Fruit fly (Drosophila melanogaster) whole organism, embryonic: ENCODE data around the gene APC4.

Experiments used
- Atf6 ChIP-seq: fragments of 200-800 bp; sonication (Bioruptor generic); IDR thresholded peaks from 2 replicates; pipeline ENCODE4 v1.3.6; 2022; ENCODE audit warnings: missing biosample characterization, missing genetic modification characterization
- Blimp-1 ChIP-seq: fragments of 200-800 bp; sonication (Bioruptor generic); optimal IDR thresholded peaks from 3 replicates; lab custom pipeline; 2018; ENCODE audit warnings: missing biosample characterization, missing genetic modification characterization, mild to moderate bottlenecking, moderate library complexity, missing genetic modification reagents
- CG10979 ChIP-seq: fragments of 200-800 bp; sonication (Bioruptor generic); optimal IDR thresholded peaks from 2 replicates; lab custom pipeline; 2018; ENCODE audit warnings: missing biosample characterization, mild to moderate bottlenecking, missing genetic modification characterization, moderate library complexity
- CG11723 ChIP-seq: fragments of 200-800 bp; sonication (Bioruptor generic); optimal IDR thresholded peaks from 2 replicates; lab custom pipeline; 2017; ENCODE audit warnings: missing biosample characterization, mild to moderate bottlenecking, missing genetic modification characterization
- CG12299 ChIP-seq: fragments of 200-800 bp; sonication (Bioruptor generic); optimal IDR thresholded peaks from 2 replicates; lab custom pipeline; 2018; ENCODE audit warnings: missing biosample characterization, mild to moderate bottlenecking, missing genetic modification characterization
- CG14965 ChIP-seq: fragments of 200-800 bp; sonication (Bioruptor generic); optimal IDR thresholded peaks from 2 replicates; lab custom pipeline; 2016; ENCODE audit warnings: missing biosample characterization, missing genetic modification characterization, borderline replicate concordance
- CG1529 ChIP-seq: fragments of 200-800 bp; sonication (Bioruptor generic); optimal IDR thresholded peaks from 3 replicates; lab custom pipeline; 2018; ENCODE audit warnings: missing biosample characterization, missing genetic modification characterization
- CG17568 ChIP-seq: fragments of 200-800 bp; sonication (Bioruptor generic); optimal IDR thresholded peaks from 2 replicates; lab custom pipeline; 2018; ENCODE audit warnings: missing biosample characterization, mild to moderate bottlenecking, missing genetic modification characterization, moderate library complexity
- CG17829 ChIP-seq: fragments of 200-800 bp; optimal IDR thresholded peaks from 2 replicates; lab custom pipeline; 2019; ENCODE audit warnings: missing biosample characterization, mild to moderate bottlenecking, missing genetic modification characterization, moderate library complexity
- CG3281 ChIP-seq: fragments of 200-800 bp; sonication (Bioruptor generic); optimal IDR thresholded peaks from 3 replicates; lab custom pipeline; 2017; ENCODE audit warnings: missing biosample characterization, mild to moderate bottlenecking, missing genetic modification characterization
- CG34224 ChIP-seq: fragments of 200-800 bp; sonication (Bioruptor generic); IDR thresholded peaks from 3 replicates; pipeline ENCODE4 v1.3.6; 2022; ENCODE audit warnings: missing biosample characterization, missing genetic modification characterization; ENCODE audit not compliant: partially characterized antibody
- CG4424 ChIP-seq: fragments of 200-800 bp; sonication (Bioruptor generic); optimal IDR thresholded peaks from 3 replicates; lab custom pipeline; 2016; ENCODE audit warnings: missing biosample characterization, missing genetic modification characterization
- CG5953 ChIP-seq: fragments of 200-800 bp; sonication (Bioruptor generic); IDR thresholded peaks from 2 replicates; pipeline ENCODE4 v1.3.6; 2022; ENCODE audit warnings: missing biosample characterization, missing genetic modification characterization
- CG6175 ChIP-seq: fragments of 200-800 bp; sonication (Bioruptor generic); IDR thresholded peaks from 3 replicates; pipeline ENCODE4 v1.3.6; 2022; ENCODE audit warnings: missing biosample characterization, missing genetic modification characterization
- CG6254 ChIP-seq: fragments of 200-800 bp; sonication (Bioruptor generic); optimal IDR thresholded peaks from 3 replicates; lab custom pipeline; 2017; ENCODE audit warnings: mild to moderate bottlenecking, missing biosample characterization, missing genetic modification reagents, missing genetic modification characterization
- CG6683 ChIP-seq: fragments of 200-800 bp; sonication (Bioruptor generic); optimal IDR thresholded peaks from 2 replicates; lab custom pipeline; 2017; ENCODE audit warnings: missing biosample characterization, mild to moderate bottlenecking, missing genetic modification characterization, missing genetic modification reagents
- CG7556 ChIP-seq: fragments of 200-800 bp; sonication (Bioruptor generic); optimal IDR thresholded peaks from 2 replicates; lab custom pipeline; 2017; ENCODE audit warnings: missing biosample characterization, mild to moderate bottlenecking, missing genetic modification characterization
- CoRest ChIP-seq: fragments of 200-800 bp; sonication (Bioruptor generic); optimal IDR thresholded peaks from 3 replicates; lab custom pipeline; 2018; ENCODE audit warnings: missing biosample characterization, mild to moderate bottlenecking, missing genetic modification characterization, moderate library complexity
- Ets65A ChIP-seq: fragments of 200-800 bp; sonication (Bioruptor generic); peaks from one replicate; lab custom pipeline; 2016; ENCODE audit warnings: missing biosample characterization, missing genetic modification characterization
- GATAe ChIP-seq: fragments of 200-800 bp; sonication (Bioruptor generic); conservative IDR thresholded peaks from 2 replicates; pipeline ENCODE4 v1.3.6; 2022; ENCODE audit warnings: missing biosample characterization, missing genetic modification characterization
- HLH3B ChIP-seq: fragments of 200-800 bp; sonication (Bioruptor generic); IDR thresholded peaks from 2 replicates; pipeline ENCODE4 v1.3.6; 2022; ENCODE audit warnings: missing biosample characterization, missing genetic modification characterization
- HmgD ChIP-seq: fragments of 200-800 bp; sonication (Bioruptor generic); optimal IDR thresholded peaks from 3 replicates; lab custom pipeline; 2016; ENCODE audit warnings: missing biosample characterization, missing genetic modification characterization
- Hr51 ChIP-seq, 2 experiments: fragments of 200-800 bp; sonication (Bioruptor generic); optimal IDR thresholded peaks; 2 replicates in 1 of 2; 3 replicates in 1 of 2; lab custom pipeline; 2016 to 2018; ENCODE audit warnings: missing biosample characterization in 2 of 2, missing genetic modification characterization in 2 of 2, mild to moderate bottlenecking in 1 of 2, moderate library complexity in 1 of 2
- Meics ChIP-seq: fragments of 200-800 bp; sonication (Bioruptor generic); optimal IDR thresholded peaks from 2 replicates; lab custom pipeline; 2017; ENCODE audit warnings: missing biosample characterization, mild to moderate bottlenecking, missing genetic modification characterization
- NC2β ChIP-seq: fragments of 200-800 bp; sonication (Bioruptor generic); optimal IDR thresholded peaks from 2 replicates; lab custom pipeline; 2016; ENCODE audit warnings: missing biosample characterization, missing genetic modification characterization
- Neu2 ChIP-seq: fragments of 200-800 bp; sonication (Bioruptor generic); optimal IDR thresholded peaks from 3 replicates; lab custom pipeline; 2016; ENCODE audit warnings: missing biosample characterization, missing genetic modification characterization, borderline replicate concordance
- Ptx1 ChIP-seq: fragments of 200-800 bp; sonication (Bioruptor generic); IDR thresholded peaks from 2 replicates; pipeline ENCODE4 v1.3.6; 2022; ENCODE audit warnings: missing biosample characterization, missing genetic modification characterization
- Tbp ChIP-seq: fragments of >200 bp; optimal IDR thresholded peaks from 2 replicates; lab custom pipeline; 2018; ENCODE audit warnings: missing biosample characterization, missing genetic modification characterization
- bcd ChIP-seq: fragments of 200-800 bp; sonication (Bioruptor generic); optimal IDR thresholded peaks from 2 replicates; lab custom pipeline; 2017; ENCODE audit warnings: missing biosample characterization, mild to moderate bottlenecking, missing genetic modification characterization
- bowl ChIP-seq: fragments of 200-800 bp; sonication (Bioruptor generic); IDR thresholded peaks from 2 replicates; pipeline ENCODE4 v1.3.6; 2022; ENCODE audit warnings: missing biosample characterization, missing genetic modification characterization
- ci ChIP-seq: fragments of 200-800 bp; sonication (Bioruptor generic); IDR thresholded peaks from 3 replicates; pipeline ENCODE4 v1.3.6; 2022; ENCODE audit warnings: missing biosample characterization, missing genetic modification characterization
- dimm ChIP-seq: fragments of 200-800 bp; sonication (Bioruptor generic); IDR thresholded peaks from 2 replicates; pipeline ENCODE4 v1.3.6; 2022; ENCODE audit warnings: missing biosample characterization, missing genetic modification characterization
- dmrt11E ChIP-seq: fragments of 200-800 bp; sonication (Bioruptor generic); optimal IDR thresholded peaks from 3 replicates; lab custom pipeline; 2018; ENCODE audit warnings: missing biosample characterization, mild to moderate bottlenecking, missing genetic modification characterization, moderate library complexity
- dmrt99B ChIP-seq: fragments of 200-800 bp; sonication (Bioruptor generic); optimal IDR thresholded peaks from 2 replicates; lab custom pipeline; 2018; ENCODE audit warnings: missing biosample characterization, mild to moderate bottlenecking, missing genetic modification characterization, moderate library complexity
- ewg ChIP-seq: fragments of 200-800 bp; sonication (Bioruptor generic); optimal IDR thresholded peaks from 3 replicates; lab custom pipeline; 2017; ENCODE audit warnings: mild to moderate bottlenecking, missing biosample characterization, missing genetic modification reagents, missing genetic modification characterization
- eyg ChIP-seq: fragments of 200-800 bp; sonication (Bioruptor generic); optimal IDR thresholded peaks from 3 replicates; lab custom pipeline; 2016; ENCODE audit warnings: missing biosample characterization, missing genetic modification characterization
- fru ChIP-seq: fragments of >200 bp; optimal IDR thresholded peaks from 2 replicates; lab custom pipeline; 2017
- ham ChIP-seq: fragments of 200-800 bp; sonication (Bioruptor generic); IDR thresholded peaks from 2 replicates; pipeline ENCODE4 v1.3.6; 2022; ENCODE audit warnings: missing biosample characterization, missing genetic modification characterization
- nerfin-1 ChIP-seq: fragments of 200-800 bp; sonication (Bioruptor generic); optimal IDR thresholded peaks from 3 replicates; lab custom pipeline; 2019; ENCODE audit warnings: missing biosample characterization, mild to moderate bottlenecking, missing genetic modification characterization, moderate library complexity
- odd ChIP-seq: fragments of 200-800 bp; sonication (Bioruptor generic); optimal IDR thresholded peaks from 2 replicates; lab custom pipeline; 2017; ENCODE audit warnings: missing biosample characterization, mild to moderate bottlenecking, missing genetic modification characterization
- psq ChIP-seq: fragments of 200-800 bp; sonication (Bioruptor generic); optimal IDR thresholded peaks from 2 replicates; lab custom pipeline; 2017; ENCODE audit warnings: missing biosample characterization, missing genetic modification characterization
- repo ChIP-seq: fragments of 200-800 bp; sonication (Bioruptor generic); optimal IDR thresholded peaks from 2 replicates; lab custom pipeline; 2016; ENCODE audit warnings: missing biosample characterization, missing genetic modification characterization
- row ChIP-seq: fragments of 200-800 bp; sonication (Bioruptor generic); IDR thresholded peaks from 3 replicates; pipeline ENCODE4 v1.3.6; 2022; ENCODE audit warnings: missing biosample characterization, missing genetic modification characterization
- sd ChIP-seq: fragments of 200-800 bp; sonication (Bioruptor generic); optimal IDR thresholded peaks from 3 replicates; lab custom pipeline; 2018; ENCODE audit warnings: missing biosample characterization, mild to moderate bottlenecking, missing genetic modification characterization, moderate library complexity
- sens ChIP-seq: fragments of 200-800 bp; sonication (Bioruptor generic); peaks from one replicate; lab custom pipeline; 2016; ENCODE audit warnings: missing biosample characterization, missing genetic modification characterization
- ssp ChIP-seq: fragments of 200-800 bp; sonication (Bioruptor generic); IDR thresholded peaks from 2 replicates; pipeline ENCODE4 v1.3.6; 2022; ENCODE audit warnings: missing biosample characterization, missing genetic modification characterization
- stc ChIP-seq: fragments of 200-800 bp; sonication (Bioruptor generic); IDR thresholded peaks from 2 replicates; pipeline ENCODE4 v1.3.6; 2022; ENCODE audit warnings: missing biosample characterization, missing genetic modification characterization
- stwl ChIP-seq: fragments of 200-800 bp; sonication (Bioruptor generic); optimal IDR thresholded peaks from 3 replicates; lab custom pipeline; 2018; ENCODE audit warnings: missing biosample characterization, mild to moderate bottlenecking, missing genetic modification characterization, moderate library complexity
- unc-4 ChIP-seq: fragments of 200-800 bp; sonication (Bioruptor generic); IDR thresholded peaks from 2 replicates; pipeline ENCODE4 v1.3.6; 2022; ENCODE audit warnings: missing biosample characterization, missing genetic modification characterization; ENCODE audit not compliant: partially characterized antibody
- vnd ChIP-seq: fragments of 200-800 bp; sonication (Bioruptor generic); IDR thresholded peaks from 3 replicates; pipeline ENCODE4 v1.3.6; 2022; ENCODE audit warnings: missing biosample characterization, missing genetic modification characterization; ENCODE audit not compliant: partially characterized antibody
- yki ChIP-seq: fragments of >200 bp; optimal IDR thresholded peaks from 3 replicates; lab custom pipeline; 2018
- zf30C ChIP-seq: fragments of 200-800 bp; sonication (Bioruptor generic); optimal IDR thresholded peaks from 3 replicates; lab custom pipeline; 2018; ENCODE audit warnings: missing biosample characterization, mild to moderate bottlenecking, missing genetic modification characterization

The APC4 gene

dm6 chrX:9062665-9063064 lies 20.1 kb upstream of the APC4 start (continued):
- no peak for TF ChIP-seq zf30C
- TF ChIP-seq CG11723 (GFP tag; lab: Kevin White, UChicago) = no peak
- no peak for TF ChIP-seq eyg (GFP tag; lab: Kevin White, UChicago)
- TF ChIP-seq yki = no peak
- no peak for TF ChIP-seq nerfin-1
- TF ChIP-seq odd (GFP tag; lab: Kevin White, UChicago) = no peak
- no peak for TF ChIP-seq CG14965 (GFP tag; lab: Kevin White, UChicago)
- no peak for TF ChIP-seq bcd (GFP tag; lab: Kevin White, UChicago)
- TF ChIP-seq dimm (GFP tag; lab: Robert Waterston, UW) = no peak
- no peak for TF ChIP-seq Blimp-1 (GFP tag; lab: Kevin White, UChicago)
- TF ChIP-seq CG4424 (GFP tag; lab: Kevin White, UChicago) = no peak
- no peak for TF ChIP-seq HmgD (GFP tag; lab: Kevin White, UChicago)
- TF ChIP-seq CG7556 (GFP tag; lab: Kevin White, UChicago) = no peak
- peak in 1 of 2 experiments; percentile 57 for TF ChIP-seq Hr51 (GFP tag; optimal IDR thresholded peaks at IDR 0.05; lab: Kevin White, UChicago)
- TF ChIP-seq sd = no peak
- no peak for TF ChIP-seq fru (lab: Kevin White, UChicago)
- TF ChIP-seq Ptx1 (GFP tag; lab: Robert Waterston, UW) = peak; percentile 60
- TF ChIP-seq CG5953 (GFP tag; lab: Robert Waterston, UW) = no peak
- no peak for TF ChIP-seq dmrt11E (tag; lab: Kevin White, UChicago)
- TF ChIP-seq Ets65A (GFP tag; lab: Kevin White, UChicago) = no peak
- TF ChIP-seq ham = no peak
- TF ChIP-seq CG34224 (GFP tag; lab: Robert Waterston, UW) = no peak
- peak; percentile 16 for TF ChIP-seq CoRest (tag; lab: Kevin White, UChicago)
- 0 out of 2 replicates have a peak, but pooled peaks have one; percentile 12 for TF ChIP-seq stc (GFP tag; lab: Robert Waterston, UW)
- TF ChIP-seq ci (GFP tag; lab: Robert Waterston, UW) = peak; percentile 62; the same call in 1 of the 3 replicates
- no peak for TF ChIP-seq CG17568 (GFP tag; lab: Kevin White, UChicago)
- TF ChIP-seq vnd (GFP tag; lab: Robert Waterston, UW) = no peak
- peak; percentile 41 for TF ChIP-seq dmrt99B
- TF ChIP-seq CG10979 (tag; lab: Kevin White, UChicago) = no peak
- no peak for TF ChIP-seq CG6175
- no peak for TF ChIP-seq ewg (GFP tag; lab: Kevin White, UChicago)
- TF ChIP-seq CG3281 = no peak
- no peak for TF ChIP-seq CG6254 (GFP tag; lab: Kevin White, UChicago)
- TF ChIP-seq GATAe (GFP tag; lab: Robert Waterston, UW) = no peak
- TF ChIP-seq repo (GFP tag; lab: Kevin White, UChicago) = no peak
- TF ChIP-seq unc-4 = no peak
- no peak for TF ChIP-seq NC2β (GFP tag; lab: Kevin White, UChicago)
- TF ChIP-seq ssp (GFP tag; lab: Robert Waterston, UW) = 0 out of 2 replicates have a peak, but pooled peaks have one; percentile 28
- no peak for TF ChIP-seq sens (GFP tag; lab: Kevin White, UChicago)
- peak; percentile 48 for TF ChIP-seq row
- no peak for TF ChIP-seq CG6683 (GFP tag; lab: Kevin White, UChicago)
- no peak for TF ChIP-seq CG12299 (tag; lab: Kevin White, UChicago)
- TF ChIP-seq CG1529 = no peak
- no peak for TF ChIP-seq stwl (tag; lab: Kevin White, UChicago)
- TF ChIP-seq Tbp (GFP tag; lab: Kevin White, UChicago) = no peak
- TF ChIP-seq Meics (GFP tag; lab: Kevin White, UChicago) = no peak
- TF ChIP-seq HLH3B (GFP tag; lab: Robert Waterston, UW) = peak; percentile 27; the same call in 1 of the 2 replicates
- no peak for TF ChIP-seq Neu2
- TF ChIP-seq CG17829 = peak; percentile 8
- TF ChIP-seq Atf6 (GFP tag; lab: Robert Waterston, UW) = peak; percentile 53; the same call in 1 of the 2 replicates
- TF ChIP-seq psq (GFP tag; lab: Kevin White, UChicago) = no peak
- no peak for TF ChIP-seq bowl
